Worm (Caenorhabditis elegans) whole organism, mixed stage, embryonic: Measurements from ENCODE around the gene F28H6.8.

Experiments
- flh-1 ChIP-seq: fragments of 200-800 bp; sonication (Bioruptor generic); optimal IDR thresholded peaks from 2 replicates; lab custom pipeline; 2018; ENCODE audit warnings: mild to moderate bottlenecking, missing genetic modification characterization, moderate library complexity, missing compliant biosample characterization
- ham-2 ChIP-seq: fragments of 200-800 bp; sonication (Bioruptor generic); optimal IDR thresholded peaks from 2 replicates; lab custom pipeline; 2018; ENCODE audit warnings: mild to moderate bottlenecking, missing genetic modification characterization, missing compliant biosample characterization
- hlh-1 ChIP-seq: fragments of 150-350 bp; optimal IDR thresholded peaks from 2 replicates; lab custom pipeline; 2014; ENCODE audit warnings: missing biosample characterization, missing genetic modification reagents, missing genetic modification characterization
- lin-13 ChIP-seq: fragments of 150-350 bp; optimal IDR thresholded peaks from 2 replicates; lab custom pipeline; 2014; ENCODE audit warnings: missing biosample characterization, missing genetic modification characterization
- lin-32 ChIP-seq: fragments of 200-800 bp; sonication (Bioruptor generic); optimal IDR thresholded peaks from 2 replicates; lab custom pipeline; 2018; ENCODE audit warnings: mild to moderate bottlenecking, missing genetic modification characterization, missing compliant biosample characterization
- mls-2 ChIP-seq: sonication (generic microtip); optimal IDR thresholded peaks from 2 replicates; lab custom pipeline; 2016; ENCODE audit warnings: mild to moderate bottlenecking, missing genetic modification characterization, moderate library complexity, missing compliant biosample characterization
- nhr-12 ChIP-seq: fragments of 150-350 bp; optimal IDR thresholded peaks from 2 replicates; lab custom pipeline; 2014; ENCODE audit warnings: missing biosample characterization, missing genetic modification characterization
- unc-62 ChIP-seq: fragments of 150-350 bp; optimal IDR thresholded peaks from 2 replicates; lab custom pipeline; 2014; ENCODE audit warnings: missing biosample characterization, missing genetic modification reagents, missing genetic modification characterization

F28H6.8 gene

DNA sequence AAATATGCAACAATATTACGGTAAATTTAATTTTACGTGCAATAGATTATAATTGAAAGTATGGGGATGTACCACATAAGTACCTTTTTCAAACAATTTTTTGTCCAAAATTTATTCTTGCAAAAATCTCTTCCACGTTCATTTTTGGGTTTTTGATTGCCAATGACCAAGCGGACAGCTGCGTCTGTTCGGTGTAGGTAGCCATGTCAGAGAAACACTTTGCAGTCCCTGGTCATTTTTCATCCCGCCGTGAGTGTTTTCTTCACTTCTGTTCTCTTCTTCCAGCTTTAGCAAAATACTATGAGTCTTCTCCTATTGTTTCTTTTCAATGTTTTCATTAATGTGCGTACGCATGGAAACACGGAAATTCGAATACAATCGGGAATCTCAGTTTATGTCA lies 44.1 kb downstream of the F28H6.8 start, which contains the start of gene dsl-4:
TSS of gene dsl-4 (plus strand) at position 301 of the 400 bp plus-strand sequence.
- TF ChIP-seq flh-1 (no peak), lin-13 (tag; lab: Kevin White, UChicago) (no peak), lin-32 (GFP tag; lab: Kevin White, UChicago) (no peak)

DNA sequence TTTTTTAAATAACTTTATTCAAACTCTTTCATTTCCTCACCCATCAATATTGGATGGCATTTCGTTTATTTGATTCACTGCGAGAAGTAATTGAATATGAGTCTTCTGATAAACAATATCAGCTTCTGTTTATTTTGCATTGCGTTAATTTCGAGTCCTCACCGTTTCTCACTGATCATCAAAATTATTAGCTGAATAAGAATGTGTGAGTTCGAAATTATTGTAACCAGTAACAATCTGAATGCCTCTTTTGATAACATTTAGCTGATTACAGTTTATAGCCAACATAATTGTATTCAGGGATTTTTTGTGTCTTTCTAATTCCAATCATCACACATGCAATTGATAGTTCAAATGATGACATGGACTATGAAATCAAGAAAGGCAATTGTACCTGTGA lies 48.9 kb downstream of the F28H6.8 start, which contains the start of gene F16B12.1:
TSS of gene F16B12.1 (plus strand) at position 301 of the 400 bp plus-strand sequence.
- TF ChIP-seq nhr-12 (no peak), mls-2 (no peak), ham-2 (GFP tag; lab: Kevin White, UChicago) (no peak), unc-62 (GFP tag; lab: Kevin White, UChicago) (no peak), flh-1 (no peak)

DNA sequence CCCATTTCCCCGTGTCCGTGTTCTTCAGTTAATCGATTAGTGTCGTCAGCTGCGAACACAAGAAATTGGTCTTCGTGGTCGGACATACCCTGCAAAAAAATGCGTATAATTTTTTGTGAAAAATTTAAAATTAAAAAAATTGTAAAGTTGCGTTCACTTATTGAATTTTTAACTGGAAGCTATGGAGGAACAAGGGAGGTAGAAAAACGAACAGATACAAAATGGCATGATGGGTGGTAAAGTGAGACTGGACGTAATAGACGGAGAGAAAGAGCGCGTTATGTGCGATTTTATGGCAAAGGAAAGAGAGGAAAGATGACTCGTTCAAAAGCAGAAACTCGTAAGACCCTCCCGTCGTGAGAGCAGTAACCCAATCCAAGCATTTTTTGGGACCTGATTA lies 49.9 kb downstream of the F28H6.8 start, which contains the start of gene C33G3.6:
TSS of gene C33G3.6 (minus strand) at position 101 of the 400 bp plus-strand sequence.
- no peak for TF ChIP-seq lin-13 (tag; lab: Kevin White, UChicago)
- TF ChIP-seq hlh-1 (tag; lab: Kevin White, UChicago), result peak; percentile 16
- TF ChIP-seq, all 35 proteins: peak for 1
